Worm (Caenorhabditis elegans): ENCODE results near the gene K09E2.2.

K09E2.2 gene

DNA sequence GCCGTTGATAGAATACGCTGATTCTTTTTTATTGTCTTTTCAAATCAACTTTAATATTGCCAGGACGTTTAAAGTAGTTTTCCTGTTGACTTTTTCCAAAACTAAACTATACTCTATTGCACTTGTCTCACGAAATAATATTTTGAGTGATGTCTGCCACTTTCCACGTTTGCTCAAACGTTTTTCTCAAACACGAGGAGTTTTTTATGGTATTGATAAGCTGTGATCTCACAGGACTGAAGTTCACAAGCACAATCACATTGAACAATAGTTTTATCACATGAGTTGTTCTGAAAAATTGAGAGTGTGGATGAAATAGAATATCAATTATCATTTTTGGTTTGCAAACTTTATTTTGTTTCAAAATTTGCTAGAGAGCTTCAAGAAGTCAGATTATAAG is 47.0 kb downstream of the K09E2.2 start:
- TF ChIP-seq unc-62 (GFP tag; optimal IDR thresholded peaks at IDR 0.05) = no peak

ce11 chrX:8720658-8721057 is 47.8 kb downstream of the K09E2.2 start, which contains the start of gene F53A9.9:
Gene F53A9.9, minus strand, starts transcription at chrX:8720758.
- TF ChIP-seq unc-62 (GFP tag; optimal IDR thresholded peaks at IDR 0.05) = no peak

ce11 chrX:8721273-8721672 is 48.4 kb downstream of the K09E2.2 start:
- no peak for TF ChIP-seq unc-62 (GFP tag; optimal IDR thresholded peaks at IDR 0.05)

ce11 chrX:8723127-8723600 is 50.3 kb downstream of the K09E2.2 start, which contains the start of gene tnt-2:
Gene tnt-2, minus strand, starts transcription at chrX:8723550.
- no peak for TF ChIP-seq unc-62 (GFP tag; optimal IDR thresholded peaks at IDR 0.05)

DNA sequence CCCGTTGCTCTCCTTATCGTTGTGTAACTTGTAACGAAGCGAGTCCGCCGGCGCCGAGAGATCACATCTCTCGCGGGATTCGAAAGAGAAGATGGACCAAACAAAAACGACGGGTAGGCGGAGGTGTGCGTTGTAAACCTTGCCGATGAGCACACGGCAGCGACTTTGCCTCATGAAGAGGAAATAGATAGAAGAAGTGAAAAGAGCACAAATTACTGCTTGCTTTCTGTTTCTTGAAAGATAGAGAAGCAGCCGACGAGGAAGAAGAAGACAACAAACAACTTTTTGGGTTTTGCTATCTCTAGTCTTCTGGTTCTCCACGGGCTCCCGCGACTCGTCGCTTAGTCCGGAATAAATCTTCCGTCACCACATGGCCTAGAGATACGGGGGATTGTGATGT is 51.0 kb downstream of the K09E2.2 start:
- TF ChIP-seq unc-62 (GFP tag; optimal IDR thresholded peaks at IDR 0.05) = no peak

ce11 chrX:8727306-8727705 is 54.4 kb downstream of the K09E2.2 start, which contains the start of gene EGAP4.1:
Gene EGAP4.1, minus strand, starts transcription at chrX:8727406.
- TF ChIP-seq unc-62 (GFP tag; optimal IDR thresholded peaks at IDR 0.05) = no peak
